Worm (Caenorhabditis elegans) whole organism, L3 larva: Measurements from ENCODE around the gene clec-221.

Source experiments
- R02D3.7 ChIP-seq: fragments of 150-350 bp; optimal IDR thresholded peaks from 2 replicates; lab custom pipeline; 2014; ENCODE audit warnings: missing biosample characterization, missing genetic modification characterization
- ZK546.5 ChIP-seq: sonication (generic microtip); optimal IDR thresholded peaks from 2 replicates; lab custom pipeline; 2017; ENCODE audit warnings: missing biosample characterization, missing genetic modification characterization
- aly-2 ChIP-seq: fragments of 150-350 bp; optimal IDR thresholded peaks from 2 replicates; lab custom pipeline; 2014; ENCODE audit warnings: missing biosample characterization, missing genetic modification characterization
- ama-1 ChIP-seq: fragments of 150-350 bp; optimal IDR thresholded peaks from 2 replicates; lab custom pipeline; 2018
- ceh-16 ChIP-seq: sonication (generic microtip); optimal IDR thresholded peaks from 2 replicates; lab custom pipeline; 2017; ENCODE audit warnings: missing biosample characterization, missing genetic modification characterization
- ceh-28 ChIP-seq: fragments of 150-350 bp; optimal IDR thresholded peaks from 2 replicates; lab custom pipeline; 2014; ENCODE audit warnings: missing biosample characterization, missing genetic modification reagents, missing genetic modification characterization
- ceh-82 ChIP-seq: fragments of 150-350 bp; optimal IDR thresholded peaks from 2 replicates; lab custom pipeline; 2014; ENCODE audit warnings: missing biosample characterization, missing genetic modification characterization
- ceh-9 ChIP-seq: sonication (generic microtip); optimal IDR thresholded peaks from 2 replicates; lab custom pipeline; 2018; ENCODE audit warnings: missing biosample characterization, missing genetic modification characterization
- egl-27 ChIP-seq: sonication (generic microtip); optimal IDR thresholded peaks from 4 replicates; lab custom pipeline; 2017; ENCODE audit warnings: missing biosample characterization, missing genetic modification reagents, missing genetic modification characterization
- egl-5 ChIP-seq: fragments of 150-350 bp; optimal IDR thresholded peaks from 2 replicates; lab custom pipeline; 2017; ENCODE audit warnings: missing biosample characterization, missing genetic modification reagents, missing genetic modification characterization, inconsistent platforms
- elt-1 ChIP-seq: fragments of 150-350 bp; optimal IDR thresholded peaks from 2 replicates; lab custom pipeline; 2014; ENCODE audit warnings: missing biosample characterization, missing genetic modification characterization
- elt-2 ChIP-seq: sonication (generic microtip); optimal IDR thresholded peaks from 2 replicates; lab custom pipeline; 2016; ENCODE audit warnings: missing genetic modification reagents, mild to moderate bottlenecking, missing genetic modification characterization, missing compliant biosample characterization
- elt-3 ChIP-seq, 3 experiments: fragments of 150-350 bp in 1 of 3; sonication (generic microtip) in 2 of 3; optimal IDR thresholded peaks; 2 replicates in 2 of 3; 4 replicates in 1 of 3; lab custom pipeline; 2014 to 2017; ENCODE audit warnings: missing biosample characterization in 3 of 3, missing genetic modification characterization in 3 of 3
- fkh-10 ChIP-seq: sonication (generic microtip); optimal IDR thresholded peaks from 2 replicates; lab custom pipeline; 2017; ENCODE audit warnings: missing biosample characterization, missing genetic modification reagents, missing genetic modification characterization
- fos-1 ChIP-seq: fragments of 150-350 bp; optimal IDR thresholded peaks from 2 replicates; lab custom pipeline; 2014; ENCODE audit warnings: missing biosample characterization, missing genetic modification characterization
- jun-1 ChIP-seq: fragments of 150-350 bp; optimal IDR thresholded peaks from 2 replicates; lab custom pipeline; 2014; ENCODE audit warnings: missing biosample characterization, missing genetic modification reagents, missing genetic modification characterization
- lin-15B ChIP-seq: fragments of 150-350 bp; optimal IDR thresholded peaks from 2 replicates; lab custom pipeline; 2014; ENCODE audit warnings: missing biosample characterization, missing genetic modification characterization
- lsy-12 ChIP-seq: sonication (generic microtip); optimal IDR thresholded peaks from 2 replicates; lab custom pipeline; 2016; ENCODE audit warnings: mild to moderate bottlenecking, missing genetic modification characterization, missing compliant biosample characterization
- mdl-1 ChIP-seq: fragments of 150-350 bp; optimal IDR thresholded peaks from 2 replicates; lab custom pipeline; 2014; ENCODE audit warnings: missing biosample characterization, missing genetic modification characterization
- nfya-1 ChIP-seq: sonication (generic microtip); optimal IDR thresholded peaks from 2 replicates; lab custom pipeline; 2017; ENCODE audit warnings: missing genetic modification characterization, mild to moderate bottlenecking, missing compliant biosample characterization, antibody characterized with exemption, moderate library complexity; ENCODE audit not compliant: insufficient read depth
- nhr-11 ChIP-seq: fragments of 150-350 bp; optimal IDR thresholded peaks from 2 replicates; lab custom pipeline; 2014; ENCODE audit warnings: missing biosample characterization, missing genetic modification characterization
- nhr-23 ChIP-seq: fragments of 150-350 bp; optimal IDR thresholded peaks from 2 replicates; lab custom pipeline; 2014; ENCODE audit warnings: missing biosample characterization, missing genetic modification reagents, missing genetic modification characterization
- nhr-237 ChIP-seq: fragments of 150-350 bp; optimal IDR thresholded peaks from 2 replicates; lab custom pipeline; 2014; ENCODE audit warnings: missing biosample characterization, missing genetic modification characterization
- nhr-25 ChIP-seq: sonication (generic microtip); optimal IDR thresholded peaks from 2 replicates; lab custom pipeline; 2017; ENCODE audit warnings: missing biosample characterization, missing genetic modification characterization
- nhr-43 ChIP-seq: sonication (generic microtip); optimal IDR thresholded peaks from 2 replicates; lab custom pipeline; 2016; ENCODE audit warnings: mild to moderate bottlenecking, missing genetic modification characterization, missing compliant biosample characterization; ENCODE audit not compliant: poor library complexity, severe bottlenecking
- pha-4 ChIP-seq: fragments of 150-350 bp; optimal IDR thresholded peaks from 2 replicates; lab custom pipeline; 2014; ENCODE audit warnings: missing biosample characterization, missing genetic modification reagents, missing genetic modification characterization
- sea-2 ChIP-seq: fragments of 150-350 bp; sonication (generic microtip); optimal IDR thresholded peaks from 4 replicates; lab custom pipeline; 2014; ENCODE audit warnings: missing biosample characterization, missing genetic modification reagents, missing genetic modification characterization
- snpc-4 ChIP-seq: fragments of 150-350 bp; optimal IDR thresholded peaks from 2 replicates; lab custom pipeline; 2014; ENCODE audit warnings: missing biosample characterization, missing genetic modification characterization
- tbx-2 ChIP-seq: sonication (generic microtip); optimal IDR thresholded peaks from 2 replicates; lab custom pipeline; 2016; ENCODE audit warnings: mild to moderate bottlenecking, missing genetic modification characterization, missing compliant biosample characterization
- unc-39 ChIP-seq: sonication (generic microtip); optimal IDR thresholded peaks from 4 replicates; lab custom pipeline; 2017; ENCODE audit warnings: missing biosample characterization, missing genetic modification characterization
- unc-62 ChIP-seq: fragments of 150-350 bp; sonication (generic microtip); optimal IDR thresholded peaks from 4 replicates; lab custom pipeline; 2014; ENCODE audit warnings: missing biosample characterization, missing genetic modification reagents, missing genetic modification characterization
- ztf-11 ChIP-seq: fragments of 150-350 bp; optimal IDR thresholded peaks from 2 replicates; lab custom pipeline; 2014; ENCODE audit warnings: missing biosample characterization, missing genetic modification characterization

Gene clec-221

ce11 chrV:10954334-10954733 lies at the start of gene clec-221:
TSS of gene clec-221 (minus strand) at chrV:10954434.
- TF ChIP-seq nhr-11 (tag; lab: Kevin White, UChicago) (no peak), R02D3.7 (tag; lab: Kevin White, UChicago) (no peak)

- TF ChIP-seq sea-2 (no peak), nhr-43 (tag; lab: Kevin White, UChicago) (no peak), nhr-23 (tag; lab: Kevin White, UChicago) (no peak), ceh-82 (tag; lab: Kevin White, UChicago) (no peak), ztf-11 (tag; lab: Kevin White, UChicago) (no peak)
Measured at ce11 chrV:11002434-11002833, 48.2 kb upstream of the clec-221 start, which contains the start of gene F53B7.4. TSS of gene F53B7.4 (minus strand) at chrV:11002534.

- TF ChIP-seq pha-4 (tag; lab: Kevin White, UChicago): peak; percentile 94
- TF ChIP-seq nfya-1 (tag; lab: Kevin White, UChicago): peak; percentile 81
- no peak for TF ChIP-seq elt-3 (tag; optimal IDR thresholded peaks at IDR 0.05; lab: Kevin White, UChicago)
- TF ChIP-seq egl-5 (tag; lab: Kevin White, UChicago): peak; percentile 41
- TF ChIP-seq lin-15B (tag; lab: Kevin White, UChicago): peak; percentile 95
- TF ChIP-seq snpc-4 (tag; lab: Kevin White, UChicago): peak; percentile 87
- no peak for TF ChIP-seq ztf-11 (tag; lab: Kevin White, UChicago)
- TF ChIP-seq R02D3.7 (tag; lab: Kevin White, UChicago): peak; percentile 29
- TF ChIP-seq fkh-10 (GFP tag; lab: Kevin White, UChicago): peak; percentile 22
- TF ChIP-seq aly-2 (tag; lab: Kevin White, UChicago): no peak
- TF ChIP-seq elt-2: peak; percentile 18
- peak; percentile 45 for TF ChIP-seq nhr-25 (tag; lab: Kevin White, UChicago)
- TF ChIP-seq nhr-43 (tag; lab: Kevin White, UChicago): peak; percentile 12
Measured at ce11 chrV:11000650-11001049, 46.4 kb upstream of the clec-221 start, which contains the start of gene isy-1. TSS of gene isy-1 (minus strand) at chrV:11000699.

ce11 chrV:10998797-10999196 lies 44.6 kb upstream of the clec-221 start, which contains the start of gene F53B7.7:
TSS of gene F53B7.7 (plus strand) at chrV:10999097.
- TF ChIP-seq aly-2 (tag; lab: Kevin White, UChicago) (no peak), unc-62 (no peak), lsy-12 (tag; lab: Kevin White, UChicago) (no peak), ama-1 (no peak), R02D3.7 (tag; lab: Kevin White, UChicago) (no peak), fos-1 (tag; lab: Kevin White, UChicago) (no peak), nhr-237 (no peak), ceh-9 (tag; lab: Kevin White, UChicago) (no peak), egl-27 (tag; lab: Kevin White, UChicago) (no peak), elt-1 (no peak), unc-39 (tag; lab: Kevin White, UChicago) (no peak)

- TF ChIP-seq elt-3 (tag; optimal IDR thresholded peaks at IDR 0.05; lab: Kevin White, UChicago): no peak
- TF ChIP-seq aly-2 (tag; lab: Kevin White, UChicago): no peak
- no peak for TF ChIP-seq jun-1 (tag; lab: Kevin White, UChicago)
- no peak for TF ChIP-seq nhr-43 (tag; lab: Kevin White, UChicago)
- no peak for TF ChIP-seq ceh-16
- no peak for TF ChIP-seq ZK546.5 (tag; lab: Kevin White, UChicago)
- no peak for TF ChIP-seq nhr-11 (tag; lab: Kevin White, UChicago)
- no peak for TF ChIP-seq tbx-2 (tag; lab: Kevin White, UChicago)
- no peak for TF ChIP-seq elt-1
- no peak for TF ChIP-seq mdl-1 (tag; lab: Kevin White, UChicago)
Measured at ce11 chrV:10991789-10992188, 37.6 kb upstream of the clec-221 start, which contains the start of gene frpr-9. TSS of gene frpr-9 (plus strand) at chrV:10992089.

ce11 chrV:10981113-10981512 lies 26.9 kb upstream of the clec-221 start, which contains the start of gene fig-1:
TSS of gene fig-1 (minus strand) at chrV:10981213.
- no peak for TF ChIP-seq ceh-28 (tag; lab: Kevin White, UChicago)
- TF ChIP-seq ceh-82 (tag; lab: Kevin White, UChicago): no peak
- TF ChIP-seq ceh-9 (tag; lab: Kevin White, UChicago): no peak
- TF ChIP-seq R02D3.7 (tag; lab: Kevin White, UChicago): no peak
